Worm (Caenorhabditis elegans): ENCODE data around the gene egg-3.

The egg-3 gene

DNA sequence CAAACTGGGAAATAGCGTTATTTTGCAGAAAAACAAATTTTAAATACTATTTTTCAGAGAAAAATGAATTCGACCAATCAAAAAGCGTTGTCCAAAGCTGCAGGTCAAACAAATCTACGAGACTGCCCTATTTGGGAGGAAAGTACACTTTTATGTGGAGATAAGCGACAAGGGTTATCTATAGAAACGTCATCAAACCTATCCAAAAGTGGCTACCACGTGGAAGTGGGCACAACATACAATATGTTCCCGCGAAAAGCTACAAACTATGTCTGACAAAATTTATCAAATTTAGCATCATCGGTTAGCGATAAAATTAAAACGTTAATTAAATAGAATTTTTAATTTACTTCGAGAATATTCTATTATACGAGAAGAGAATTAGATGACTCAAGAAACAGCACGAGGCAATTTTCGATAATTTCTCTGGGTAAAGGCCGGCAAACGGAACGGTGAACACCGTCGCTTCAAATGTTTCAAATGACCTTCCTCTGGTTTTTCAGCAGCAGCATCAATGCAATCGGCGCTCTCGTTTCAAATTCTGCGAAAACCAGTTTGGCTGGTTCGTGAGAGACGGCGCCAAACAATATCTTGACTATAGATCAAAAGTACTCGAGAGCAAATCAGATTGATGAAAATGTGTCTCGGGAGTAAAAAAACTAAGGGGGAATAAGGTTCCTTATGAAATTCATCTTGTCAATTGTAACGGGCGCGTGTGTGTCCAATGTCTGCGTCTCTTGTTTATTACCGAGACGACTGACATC lies 22.3 kb downstream of the egg-3 start:
- TF ChIP-seq ceh-43 (GFP tag; optimal IDR thresholded peaks at IDR 0.05) (no peak), lin-13 (tag; optimal IDR thresholded peaks at IDR 0.05) (no peak), bed-3 (GFP tag; optimal IDR thresholded peaks at IDR 0.05) (no peak), unc-62 (GFP tag; optimal IDR thresholded peaks at IDR 0.05) (no peak)

ce11 chrII:10861305-10861704 lies 22.9 kb downstream of the egg-3 start:
- TF ChIP-seq elt-1 (tag; optimal IDR thresholded peaks at IDR 0.05; ENCODE audit: borderline replicate concordance, insufficient read depth) (no peak), lsy-2 (tag; optimal IDR thresholded peaks at IDR 0.05) (no peak), unc-62 (GFP tag; optimal IDR thresholded peaks at IDR 0.05) (no peak), mab-5 (tag; optimal IDR thresholded peaks at IDR 0.05) (no peak), lin-13 (tag; optimal IDR thresholded peaks at IDR 0.05) (no peak), mls-2 (tag; optimal IDR thresholded peaks at IDR 0.05) (no peak), zip-8 (tag; optimal IDR thresholded peaks at IDR 0.05) (no peak), sptf-1 (tag; optimal IDR thresholded peaks at IDR 0.05) (no peak), drap-1 (GFP tag; optimal IDR thresholded peaks at IDR 0.05) (no peak), nhr-237 (tag; optimal IDR thresholded peaks at IDR 0.05) (no peak), mep-1 (tag; optimal IDR thresholded peaks at IDR 0.05) (no peak), bed-3 (GFP tag; optimal IDR thresholded peaks at IDR 0.05) (no peak), unc-39 (tag; optimal IDR thresholded peaks at IDR 0.05) (no peak)

ce11 chrII:10860840-10861239 lies 23.4 kb downstream of the egg-3 start, which contains the start of gene M106.3:
TSS of gene M106.3 (minus strand) at chrII:10860909.
- TF ChIP-seq zip-8 (tag; optimal IDR thresholded peaks at IDR 0.05) = no peak
- no peak for TF ChIP-seq elt-1 (tag; optimal IDR thresholded peaks at IDR 0.05; ENCODE audit: borderline replicate concordance, insufficient read depth)
- no peak for TF ChIP-seq ces-1 (GFP tag; optimal IDR thresholded peaks at IDR 0.05)
- TF ChIP-seq lin-32 (GFP tag; optimal IDR thresholded peaks at IDR 0.05) = no peak
- no peak for TF ChIP-seq unc-62 (GFP tag; optimal IDR thresholded peaks at IDR 0.05)
- no peak for TF ChIP-seq tbx-8 (GFP tag; optimal IDR thresholded peaks at IDR 0.05)
- no peak for TF ChIP-seq nhr-28 (tag; optimal IDR thresholded peaks at IDR 0.05)
- TF ChIP-seq nhr-2 (tag; optimal IDR thresholded peaks at IDR 0.05) = no peak
- TF ChIP-seq unc-39 (tag; optimal IDR thresholded peaks at IDR 0.05) = no peak
- no peak for TF ChIP-seq ztf-11 (tag; optimal IDR thresholded peaks at IDR 0.05)
- no peak for TF ChIP-seq ceh-39 (tag; optimal IDR thresholded peaks at IDR 0.05)
- TF ChIP-seq snpc-4 (tag; optimal IDR thresholded peaks at IDR 0.05) = no peak
- no peak for TF ChIP-seq mab-5 (tag; optimal IDR thresholded peaks at IDR 0.05)
- TF ChIP-seq flh-1 (GFP tag; optimal IDR thresholded peaks at IDR 0.05) = no peak
- TF ChIP-seq ceh-43 (GFP tag; optimal IDR thresholded peaks at IDR 0.05) = no peak
- no peak for TF ChIP-seq bed-3 (GFP tag; optimal IDR thresholded peaks at IDR 0.05)
- no peak for TF ChIP-seq hlh-1 (tag; optimal IDR thresholded peaks at IDR 0.05)

DNA sequence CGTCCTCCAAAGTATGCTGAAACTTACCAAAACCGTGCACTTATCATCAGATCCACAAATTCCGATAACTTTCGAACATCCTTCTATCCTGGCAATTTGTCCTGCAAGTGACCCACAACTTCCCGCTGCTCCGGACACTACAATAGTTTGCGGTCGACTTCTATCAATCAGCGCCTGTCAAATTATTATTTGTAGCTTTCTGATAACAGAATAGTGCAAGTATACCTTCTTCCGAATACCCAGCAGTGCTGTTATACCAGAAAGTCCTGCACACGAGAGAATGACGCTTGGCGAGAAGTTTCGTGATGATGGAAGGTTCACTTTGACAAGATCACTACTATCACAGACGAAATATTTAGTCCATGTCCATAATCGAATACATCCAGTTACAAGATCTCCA lies 24.9 kb downstream of the egg-3 start:
- TF ChIP-seq unc-62 (GFP tag; optimal IDR thresholded peaks at IDR 0.05) (no peak), lin-32 (GFP tag; optimal IDR thresholded peaks at IDR 0.05) (no peak)

- no peak for TF ChIP-seq zip-8 (tag; optimal IDR thresholded peaks at IDR 0.05)
- no peak for TF ChIP-seq lsy-2 (tag; optimal IDR thresholded peaks at IDR 0.05)
- TF ChIP-seq ztf-11 (tag; optimal IDR thresholded peaks at IDR 0.05) = no peak
- no peak for TF ChIP-seq ceh-83 (GFP tag; optimal IDR thresholded peaks at IDR 0.05)
- no peak for TF ChIP-seq ceh-43 (GFP tag; optimal IDR thresholded peaks at IDR 0.05)
- TF ChIP-seq nhr-12 (tag; optimal IDR thresholded peaks at IDR 0.05) = no peak
- TF ChIP-seq nhr-237 (tag; optimal IDR thresholded peaks at IDR 0.05) = no peak
- no peak for TF ChIP-seq nhr-28 (tag; optimal IDR thresholded peaks at IDR 0.05)
- TF ChIP-seq ces-1 (GFP tag; optimal IDR thresholded peaks at IDR 0.05) = no peak
- TF ChIP-seq blmp-1 (tag; optimal IDR thresholded peaks at IDR 0.05) = no peak
- no peak for TF ChIP-seq elt-3 (tag; optimal IDR thresholded peaks at IDR 0.05)
- no peak for TF ChIP-seq nhr-76 (tag; optimal IDR thresholded peaks at IDR 0.05)
- no peak for TF ChIP-seq unc-39 (tag; optimal IDR thresholded peaks at IDR 0.05)
- TF ChIP-seq nhr-2 (tag; optimal IDR thresholded peaks at IDR 0.05) = no peak
Measured at ce11 chrII:10857077-10857476, 27.2 kb downstream of the egg-3 start, which contains the start of gene M106.7. TSS of gene M106.7 (minus strand) at chrII:10857177.

DNA sequence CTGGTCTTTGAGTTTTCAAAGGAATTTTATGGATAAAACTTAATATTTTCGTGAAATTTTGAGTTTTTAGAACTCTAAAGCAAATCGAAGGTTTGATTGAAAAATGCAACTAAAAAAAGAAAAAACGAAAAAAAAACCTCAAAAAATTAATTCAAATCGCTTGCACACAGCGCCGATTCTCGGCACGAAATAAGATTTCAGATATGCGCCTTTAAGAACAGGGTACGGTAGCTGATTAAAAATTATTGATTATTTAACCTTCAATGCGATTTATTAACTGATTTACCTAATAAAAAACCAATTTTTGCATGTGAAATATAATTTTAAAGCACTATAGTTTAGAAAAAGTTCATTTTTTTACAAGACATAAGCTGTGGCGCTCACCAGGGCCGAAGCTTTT lies 31.4 kb downstream of the egg-3 start:
- TF ChIP-seq bed-3 (GFP tag; optimal IDR thresholded peaks at IDR 0.05) (no peak), unc-62 (GFP tag; optimal IDR thresholded peaks at IDR 0.05) (no peak), nhr-76 (tag; optimal IDR thresholded peaks at IDR 0.05) (no peak), nhr-28 (tag; optimal IDR thresholded peaks at IDR 0.05) (no peak)
